Fruit fly (Drosophila melanogaster): Measurements from ENCODE around the gene Hsp26.

The Hsp26 gene

DNA sequence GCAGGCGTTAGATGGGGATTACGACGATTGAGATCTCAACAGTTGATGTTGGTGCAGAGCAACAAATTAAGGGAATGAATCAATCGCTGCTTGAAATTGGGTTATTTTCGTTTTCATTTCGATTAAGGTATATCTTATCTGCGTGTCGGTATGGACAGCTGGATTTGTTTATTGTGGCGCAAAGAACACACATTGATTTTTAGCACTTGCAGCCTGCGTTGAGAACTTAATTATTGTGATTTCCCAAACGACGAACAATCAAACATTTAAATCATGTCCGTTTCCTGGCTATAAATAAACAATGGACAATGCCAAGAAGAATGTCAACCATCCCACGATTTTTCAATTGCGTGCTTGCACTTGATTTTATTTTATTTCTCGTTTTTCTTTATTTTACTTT, 20.8 kb upstream of the Hsp26 start:
- no peak for TF ChIP-seq jumu (GFP tag; optimal IDR thresholded peaks at IDR 0.05)
- TF ChIP-seq eve (GFP tag; optimal IDR thresholded peaks at IDR 0.05): peak in 1 of 2 experiments; percentile 64
- no peak for TF ChIP-seq CG7987 (GFP tag; optimal IDR thresholded peaks at IDR 0.05)
- TF ChIP-seq mirr (GFP tag; optimal IDR thresholded peaks at IDR 0.05): peak; percentile 21
- no peak for TF ChIP-seq CG18619 (GFP tag; optimal IDR thresholded peaks at IDR 0.05)
- TF ChIP-seq Hey (tag; optimal IDR thresholded peaks at IDR 0.05): no peak
- TF ChIP-seq sug (tag; optimal IDR thresholded peaks at IDR 0.05): no peak
- 0 out of 2 replicates have a peak, but pooled peaks have one; percentile 1 for TF ChIP-seq Rfx (GFP tag; IDR thresholded peaks at IDR 0.05)
- no peak for TF ChIP-seq mld (GFP tag; IDR thresholded peaks at IDR 0.05; ENCODE audit: partially characterized antibody)
- no peak for TF ChIP-seq CG15696 (tag; optimal IDR thresholded peaks at IDR 0.05)
- TF ChIP-seq hkb (optimal IDR thresholded peaks at IDR 0.05): no peak
- TF ChIP-seq hkb (GFP tag; IDR thresholded peaks at IDR 0.05): no peak
- TF ChIP-seq CG13624 (GFP tag; optimal IDR thresholded peaks at IDR 0.05): no peak
- 0 out of 4 replicates have a peak, but pooled peaks have one; percentile 48 for TF ChIP-seq chinmo (GFP tag; IDR thresholded peaks at IDR 0.05; ENCODE audit: partially characterized antibody)
- no peak for TF ChIP-seq CG18599 (GFP tag; optimal IDR thresholded peaks at IDR 0.05)
- no peak for TF ChIP-seq maf-S (GFP tag; optimal IDR thresholded peaks at IDR 0.05)

DNA sequence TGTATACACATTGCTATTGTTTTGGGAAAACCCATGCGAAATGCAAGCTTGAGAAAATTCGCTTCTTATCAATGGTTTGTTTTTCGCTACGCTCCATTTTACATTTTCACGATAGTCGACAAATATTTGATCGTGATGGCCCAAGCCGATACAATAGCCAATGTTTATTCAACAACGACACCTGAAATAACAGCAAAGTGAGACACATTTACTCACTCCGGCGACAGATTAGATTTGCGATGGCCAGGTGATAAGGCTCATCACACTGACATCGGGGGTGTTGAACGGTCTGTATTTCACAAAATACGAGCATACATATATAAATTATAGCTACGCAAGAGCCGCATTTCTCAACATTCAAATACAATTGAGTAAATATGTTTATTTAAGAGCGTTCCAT, 19.9 kb upstream of the Hsp26 start:
- TF ChIP-seq ara (GFP tag; IDR thresholded peaks at IDR 0.05): peak; percentile 67
- TF ChIP-seq hkb (optimal IDR thresholded peaks at IDR 0.05): no peak
- TF ChIP-seq hkb (GFP tag; IDR thresholded peaks at IDR 0.05): peak; percentile 67; the same call in 1 of the 2 replicates
- peak; percentile 11 for TF ChIP-seq CG2116 (GFP tag; optimal IDR thresholded peaks at IDR 0.05)
- TF ChIP-seq Kr (GFP tag; optimal IDR thresholded peaks at IDR 0.05): peak; percentile 2
- TF ChIP-seq CG14441 (GFP tag; IDR thresholded peaks at IDR 0.05): peak; percentile 33; the same call in 1 of the 2 replicates
- TF ChIP-seq salm (tag; optimal IDR thresholded peaks at IDR 0.05): peak; percentile 29
- peak; percentile 52 for TF ChIP-seq sens (GFP tag)
- TF ChIP-seq pfk (GFP tag; optimal IDR thresholded peaks at IDR 0.05): peak; percentile 69
- TF ChIP-seq CG7839 (tag; optimal IDR thresholded peaks at IDR 0.05): peak; percentile 3
- peak; percentile 58 for TF ChIP-seq Blimp-1 (GFP tag; optimal IDR thresholded peaks at IDR 0.05)
- peak; percentile 30 for TF ChIP-seq CG12219 (GFP tag; optimal IDR thresholded peaks at IDR 0.05)
- TF ChIP-seq CG16815 (GFP tag; optimal IDR thresholded peaks at IDR 0.05): no peak
- no peak for TF ChIP-seq aop (GFP tag; IDR thresholded peaks at IDR 0.05)
- TF ChIP-seq bcd (GFP tag; optimal IDR thresholded peaks at IDR 0.05): peak; percentile 65
- peak; percentile 92 for TF ChIP-seq Med (GFP tag)
- TF ChIP-seq twi (tag; optimal IDR thresholded peaks at IDR 0.05): peak; percentile 42
- peak; percentile 55 for TF ChIP-seq tap (tag; optimal IDR thresholded peaks at IDR 0.05)
- peak; percentile 35 for TF ChIP-seq CG18476 (GFP tag; optimal IDR thresholded peaks at IDR 0.05)
- peak; percentile 44 for TF ChIP-seq Drgx (GFP tag; IDR thresholded peaks at IDR 0.05)
- no peak for TF ChIP-seq CG6689 (GFP tag; IDR thresholded peaks at IDR 0.05)
- TF ChIP-seq CG7271 (tag; optimal IDR thresholded peaks at IDR 0.05): peak; percentile 28
- peak; percentile 45 for TF ChIP-seq unpg (GFP tag; optimal IDR thresholded peaks at IDR 0.05)
- TF ChIP-seq sim (GFP tag; IDR thresholded peaks at IDR 0.05): no peak
- TF ChIP-seq ranshi (GFP tag; IDR thresholded peaks at IDR 0.05): peak; percentile 51; the same call in 1 of the 2 replicates
- no peak for TF ChIP-seq Lim3 (GFP tag; IDR thresholded peaks at IDR 0.05)
- peak; percentile 89 for TF ChIP-seq CG6765 (GFP tag; optimal IDR thresholded peaks at IDR 0.05)
- TF ChIP-seq Asciz (GFP tag; optimal IDR thresholded peaks at IDR 0.05): peak; percentile 85
- TF ChIP-seq CG12659 (GFP tag; optimal IDR thresholded peaks at IDR 0.05): peak; percentile 20
- TF ChIP-seq grn (GFP tag; optimal IDR thresholded peaks at IDR 0.05): peak; percentile 94
- peak; percentile 89 for TF ChIP-seq HHEX (GFP tag; optimal IDR thresholded peaks at IDR 0.05)
- peak; percentile 51; the same call in 1 of the 2 replicates for TF ChIP-seq HLH3B (GFP tag; IDR thresholded peaks at IDR 0.05)
- TF ChIP-seq CG6854 (GFP tag; optimal IDR thresholded peaks at IDR 0.05): peak; percentile 82
- TF ChIP-seq CG32772 (GFP tag; IDR thresholded peaks at IDR 0.05): no peak
- peak; percentile 6 for TF ChIP-seq CG12391 (tag; optimal IDR thresholded peaks at IDR 0.05)
- peak; percentile 64; the same call in 1 of the 2 replicates for TF ChIP-seq cas (GFP tag; IDR thresholded peaks at IDR 0.05)
